Worm (Caenorhabditis elegans) whole organism, midembryonic: ENCODE results near the gene ZK353.4.

Experiments
- T22C8.4 ChIP-seq: fragments of 200-800 bp; sonication (Bioruptor generic); IDR thresholded peaks from 2 replicates; pipeline ENCODE4 v1.3.6; 2022; ENCODE audit warnings: missing genetic modification characterization, missing compliant biosample characterization
- cog-1 ChIP-seq: sonication (generic microtip); optimal IDR thresholded peaks from 2 replicates; lab custom pipeline; 2016; ENCODE audit warnings: missing genetic modification characterization, missing compliant biosample characterization
- flt-1 ChIP-seq: fragments of 200-800 bp; sonication (Bioruptor generic); IDR thresholded peaks from 2 replicates; pipeline ENCODE4 v1.3.6; 2022; ENCODE audit warnings: missing genetic modification characterization, missing compliant biosample characterization
- klf-2 ChIP-seq: fragments of 200-800 bp; sonication (Bioruptor generic); conservative IDR thresholded peaks from 2 replicates; pipeline ENCODE4 v1.3.6; 2022; ENCODE audit warnings: missing genetic modification reagents, missing genetic modification characterization, missing compliant biosample characterization
- med-1 ChIP-seq: sonication (generic microtip); optimal IDR thresholded peaks from 2 replicates; lab custom pipeline; 2017; ENCODE audit warnings: missing genetic modification characterization, mild to moderate bottlenecking, missing compliant biosample characterization, antibody characterized with exemption, missing genetic modification reagents; ENCODE audit not compliant: insufficient read depth
- ref-1 ChIP-seq: fragments of 200-800 bp; sonication (Bioruptor generic); conservative IDR thresholded peaks from 2 replicates; pipeline ENCODE4 v1.3.6; 2022; ENCODE audit warnings: missing genetic modification reagents, missing genetic modification characterization, missing compliant biosample characterization
- tab-1 ChIP-seq: fragments of 200-800 bp; sonication (Bioruptor generic); IDR thresholded peaks from 2 replicates; pipeline ENCODE4 v1.3.6; 2022; ENCODE audit warnings: missing genetic modification characterization, missing compliant biosample characterization
- ztf-23 ChIP-seq: fragments of 200-800 bp; sonication (Bioruptor generic); IDR thresholded peaks from 2 replicates; pipeline ENCODE4 v1.3.6; 2022; ENCODE audit warnings: missing genetic modification reagents, missing genetic modification characterization, missing compliant biosample characterization
- ztf-29 ChIP-seq: fragments of 200-800 bp; sonication (Bioruptor generic); IDR thresholded peaks from 2 replicates; pipeline ENCODE4 v1.3.6; 2022; ENCODE audit warnings: missing genetic modification reagents, missing genetic modification characterization, missing compliant biosample characterization

The ZK353.4 gene

DNA sequence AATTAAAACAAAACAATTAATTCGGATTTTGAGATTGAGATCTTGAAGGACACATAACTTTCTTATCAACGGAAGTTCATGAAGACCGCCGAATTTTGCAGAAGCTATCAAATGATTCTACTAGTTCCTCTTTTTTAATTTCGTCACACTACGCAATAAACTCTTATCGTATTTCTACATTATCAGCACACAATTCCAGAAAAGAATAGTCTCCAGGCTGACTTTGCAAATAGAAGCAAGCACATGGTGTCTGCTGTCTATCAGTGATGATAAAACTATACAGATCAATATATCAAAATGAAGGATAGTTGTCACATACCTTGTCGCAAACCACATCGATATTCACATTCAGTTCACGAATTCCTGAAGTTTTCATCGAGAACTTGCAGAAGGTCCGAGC, 11.0 kb upstream of the ZK353.4 start:
- no peak for TF ChIP-seq ztf-23 (GFP tag; lab: Robert Waterston, UW)
- no peak for TF ChIP-seq cog-1 (tag; lab: Kevin White, UChicago)
- TF ChIP-seq ref-1 (GFP tag; lab: Robert Waterston, UW) = no peak
- TF ChIP-seq tab-1 (GFP tag; lab: Robert Waterston, UW) = no peak

DNA sequence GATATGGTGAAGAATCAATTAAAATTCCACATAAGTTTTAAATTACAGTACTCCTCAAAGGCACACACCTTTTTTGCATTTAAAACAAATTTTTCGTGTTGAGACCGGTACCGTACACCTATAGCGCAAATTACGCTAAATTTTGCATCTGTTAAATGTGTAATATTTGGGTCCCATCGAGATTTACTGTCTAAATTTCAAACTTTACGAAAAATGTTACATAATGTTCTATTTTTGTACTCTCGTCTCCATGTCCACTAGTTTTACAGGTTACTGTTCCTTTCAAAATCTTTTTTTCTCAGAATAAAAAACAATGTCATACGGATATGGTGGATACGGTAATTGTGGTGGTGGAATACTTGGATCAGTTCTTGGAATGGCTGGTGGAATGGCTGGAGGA, 9.0 kb upstream of the ZK353.4 start, which contains the start of gene ZK353.2:
TSS of gene ZK353.2 (plus strand) at position 301 of the 400 bp plus-strand sequence.
- no peak for TF ChIP-seq cog-1 (tag; lab: Kevin White, UChicago)
- no peak for TF ChIP-seq ztf-23 (GFP tag; lab: Robert Waterston, UW)
- TF ChIP-seq klf-2 (GFP tag; lab: Robert Waterston, UW) = no peak
- no peak for TF ChIP-seq tab-1 (GFP tag; lab: Robert Waterston, UW)
- no peak for TF ChIP-seq ztf-29 (GFP tag; lab: Robert Waterston, UW)
- TF ChIP-seq med-1 (GFP tag; lab: Kevin White, UChicago) = no peak
- no peak for TF ChIP-seq ref-1 (GFP tag; lab: Robert Waterston, UW)

DNA sequence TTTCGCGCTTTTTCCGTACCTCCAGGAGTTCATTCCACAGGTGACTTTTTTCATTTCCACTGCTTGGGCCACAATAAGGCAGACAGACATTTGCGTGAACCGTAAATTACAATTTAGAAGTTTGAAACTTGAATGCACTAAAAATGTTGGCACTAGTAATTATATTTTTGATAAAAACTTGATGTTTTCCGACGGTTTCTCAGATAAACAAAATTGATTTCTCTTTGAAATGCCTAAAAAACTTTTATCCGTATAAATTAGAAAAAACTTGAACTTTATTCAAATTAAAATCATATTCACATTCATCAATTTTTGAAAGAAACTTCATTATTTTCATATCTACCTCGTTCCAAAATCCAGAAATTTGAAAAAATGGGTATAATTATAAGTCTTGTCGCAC, 6.2 kb upstream of the ZK353.4 start, which contains the start of gene ZK353.3:
TSS of gene ZK353.3 (plus strand) at position 301 of the 400 bp plus-strand sequence.
- TF ChIP-seq cog-1 (tag; lab: Kevin White, UChicago) (no peak), ztf-23 (GFP tag; lab: Robert Waterston, UW) (no peak), flt-1 (GFP tag; lab: Robert Waterston, UW) (no peak), med-1 (GFP tag; lab: Kevin White, UChicago) (no peak), klf-2 (GFP tag; lab: Robert Waterston, UW) (no peak), T22C8.4 (GFP tag; lab: Robert Waterston, UW) (no peak), tab-1 (GFP tag; lab: Robert Waterston, UW) (no peak), ztf-29 (GFP tag; lab: Robert Waterston, UW) (no peak), ref-1 (GFP tag; lab: Robert Waterston, UW) (no peak)

DNA sequence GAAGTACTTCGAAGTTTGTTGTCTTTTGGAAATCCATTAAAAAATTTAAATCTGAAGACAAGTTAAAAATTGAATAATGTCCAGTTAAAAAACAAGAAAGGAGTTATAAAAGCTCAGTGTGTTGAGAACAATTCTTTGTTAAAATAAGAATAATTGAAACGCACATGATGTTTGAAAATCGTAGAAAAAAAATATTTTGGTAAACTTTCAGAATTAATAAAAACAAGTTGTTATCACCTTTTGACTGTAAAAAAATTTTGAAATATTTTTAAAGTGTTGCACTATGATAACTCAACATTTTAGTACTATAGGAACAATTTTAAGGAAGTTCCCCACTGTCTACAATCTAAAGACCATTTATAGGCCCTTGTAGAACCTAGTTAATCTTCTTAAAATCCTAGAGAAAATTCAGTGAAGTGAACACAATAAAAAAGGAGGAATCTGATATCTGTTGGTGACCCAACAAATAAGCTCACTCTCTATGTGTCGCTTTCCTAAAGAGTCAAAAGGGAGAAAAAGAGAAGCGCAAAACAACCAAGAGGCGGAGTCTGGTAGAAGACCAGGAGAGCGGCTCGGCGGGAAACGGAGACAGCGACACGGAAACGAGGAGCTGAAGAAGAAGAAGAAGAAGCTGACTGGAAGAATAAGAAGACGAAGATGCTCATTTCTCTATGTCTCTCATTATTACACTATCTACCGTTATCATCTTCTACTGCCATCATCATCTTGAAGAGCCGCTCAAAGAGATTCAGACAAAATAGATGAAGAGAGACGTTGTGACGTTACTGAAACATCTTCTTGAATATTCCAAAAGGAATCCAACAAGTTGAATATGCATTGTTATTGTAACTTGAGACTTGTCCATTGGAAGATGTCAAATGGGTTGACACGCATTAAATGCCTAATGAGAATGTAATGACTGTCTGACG, 5.2 kb upstream of the ZK353.4 start, which contains the start of gene ZK353.10:
TSS of gene ZK353.10 (minus strand) at position 51 of the 929 bp plus-strand sequence.
- no peak for TF ChIP-seq ztf-23 (GFP tag; lab: Robert Waterston, UW)

DNA sequence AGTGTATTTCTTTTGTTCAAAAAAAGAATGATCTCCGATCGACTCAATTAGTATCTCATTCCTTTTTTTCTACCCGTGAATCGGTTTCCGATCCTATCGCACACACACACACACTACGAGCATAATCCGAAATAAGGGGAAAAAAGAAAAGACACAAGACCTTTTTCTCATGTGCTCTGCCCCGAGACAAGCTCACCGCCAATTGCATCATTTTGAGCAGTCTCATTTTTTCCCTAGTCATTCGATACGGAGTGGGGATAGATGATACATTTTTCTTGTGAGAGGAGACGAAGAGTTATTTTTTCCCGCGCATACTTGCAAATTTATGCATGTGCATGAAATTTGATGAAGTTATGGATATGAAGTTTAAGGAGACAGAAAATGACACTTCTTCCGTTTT, 2.9 kb upstream of the ZK353.4 start:
- no peak for TF ChIP-seq ztf-29 (GFP tag; lab: Robert Waterston, UW)
- no peak for TF ChIP-seq T22C8.4 (GFP tag; lab: Robert Waterston, UW)
- TF ChIP-seq cog-1 (tag; lab: Kevin White, UChicago) = no peak
- no peak for TF ChIP-seq tab-1 (GFP tag; lab: Robert Waterston, UW)
- TF ChIP-seq med-1 (GFP tag; lab: Kevin White, UChicago) = no peak

DNA sequence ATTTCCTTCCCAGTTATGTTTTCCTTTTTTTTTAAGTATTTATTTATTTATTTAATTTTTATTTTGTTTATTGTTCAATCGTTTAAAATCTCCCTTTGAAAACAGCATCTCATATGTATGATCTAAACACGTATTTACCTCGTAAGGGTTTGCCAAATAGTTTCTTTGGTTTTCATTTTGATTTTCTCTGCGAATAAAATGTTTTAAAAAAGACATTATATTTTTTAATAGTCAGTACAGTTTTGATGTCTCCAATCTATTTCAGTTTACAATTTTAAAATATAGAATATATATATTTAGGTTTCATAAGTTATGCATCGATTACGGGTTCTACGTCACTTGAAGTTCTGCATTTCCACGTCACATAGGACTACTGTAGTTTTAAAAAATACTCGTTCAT, 8.8 kb downstream of the ZK353.4 start, which contains the start of gene R05D3.12:
TSS of gene R05D3.12 (plus strand) at position 301 of the 400 bp plus-strand sequence.
- TF ChIP-seq ref-1 (GFP tag; lab: Robert Waterston, UW) = no peak
- TF ChIP-seq cog-1 (tag; lab: Kevin White, UChicago) = no peak
- no peak for TF ChIP-seq flt-1 (GFP tag; lab: Robert Waterston, UW)
- TF ChIP-seq med-1 (GFP tag; lab: Kevin White, UChicago) = no peak
- TF ChIP-seq tab-1 (GFP tag; lab: Robert Waterston, UW) = no peak
- no peak for TF ChIP-seq ztf-23 (GFP tag; lab: Robert Waterston, UW)
- no peak for TF ChIP-seq ztf-29 (GFP tag; lab: Robert Waterston, UW)
- no peak for TF ChIP-seq klf-2 (GFP tag; lab: Robert Waterston, UW)
- TF ChIP-seq T22C8.4 (GFP tag; lab: Robert Waterston, UW) = no peak

DNA sequence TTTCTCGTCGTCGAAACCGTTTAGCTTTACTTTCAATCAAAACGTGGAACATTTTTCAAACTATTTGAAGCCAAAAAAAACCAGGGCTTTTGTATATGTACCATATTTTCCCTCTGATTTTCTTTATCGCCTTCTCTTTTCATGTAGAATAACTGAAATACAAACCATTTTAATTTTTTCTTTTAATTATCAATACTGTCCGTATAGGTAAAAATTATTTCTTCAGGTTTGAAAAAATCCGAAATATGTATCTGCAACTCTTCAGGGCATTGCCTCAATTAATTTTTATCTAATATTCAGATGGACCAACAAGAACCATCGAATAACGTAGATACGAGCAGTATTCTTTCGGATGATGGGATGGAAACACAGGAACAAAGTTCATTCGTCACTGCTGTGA, 14.4 kb downstream of the ZK353.4 start, which contains the start of gene met-2:
TSS of gene met-2 (plus strand) at position 301 of the 400 bp plus-strand sequence.
- TF ChIP-seq med-1 (GFP tag; lab: Kevin White, UChicago) (no peak), flt-1 (GFP tag; lab: Robert Waterston, UW) (no peak), ref-1 (GFP tag; lab: Robert Waterston, UW) (no peak), ztf-23 (GFP tag; lab: Robert Waterston, UW) (no peak), ztf-29 (GFP tag; lab: Robert Waterston, UW) (no peak), klf-2 (GFP tag; lab: Robert Waterston, UW) (no peak), cog-1 (tag; lab: Kevin White, UChicago) (no peak), T22C8.4 (GFP tag; lab: Robert Waterston, UW) (no peak), tab-1 (GFP tag; lab: Robert Waterston, UW) (no peak)

DNA sequence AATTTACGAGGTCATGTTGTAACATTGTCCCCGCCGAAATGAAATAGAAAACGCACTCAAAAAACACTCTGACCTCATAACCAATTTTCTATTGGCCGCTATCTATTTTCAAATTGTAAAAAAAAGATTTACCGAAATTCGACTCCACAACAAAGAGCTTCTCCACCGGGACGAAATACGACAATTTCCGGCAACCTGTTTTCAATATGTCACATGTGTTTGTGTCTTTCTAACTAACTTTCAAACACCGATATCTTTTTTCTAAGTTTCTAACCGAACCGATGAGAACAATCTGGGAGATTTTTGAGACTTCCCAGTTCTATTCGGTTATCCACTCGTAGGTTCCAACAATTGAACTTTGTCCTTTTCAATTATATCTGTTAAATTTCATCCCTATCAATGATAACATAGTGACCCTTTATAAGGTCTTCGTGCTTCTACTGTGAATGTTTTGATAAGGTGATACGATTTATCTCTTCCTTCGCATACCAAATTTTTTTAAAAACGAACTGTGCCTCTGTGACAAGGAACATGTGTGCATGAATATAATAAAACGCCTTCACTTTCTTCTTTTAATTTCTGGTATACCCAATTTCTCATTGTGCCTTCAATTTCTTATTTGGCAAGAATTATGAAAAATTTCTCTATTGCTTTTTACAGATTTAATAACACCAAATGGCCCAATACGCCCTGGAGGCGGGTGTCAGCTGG, 17.7 kb downstream of the ZK353.4 start, which contains the start of gene lmbr-1:
TSS of gene lmbr-1 (plus strand) at position 661 of the 711 bp plus-strand sequence.
- TF ChIP-seq flt-1 (GFP tag; lab: Robert Waterston, UW) = no peak
- no peak for TF ChIP-seq ref-1 (GFP tag; lab: Robert Waterston, UW)
- no peak for TF ChIP-seq T22C8.4 (GFP tag; lab: Robert Waterston, UW)

DNA sequence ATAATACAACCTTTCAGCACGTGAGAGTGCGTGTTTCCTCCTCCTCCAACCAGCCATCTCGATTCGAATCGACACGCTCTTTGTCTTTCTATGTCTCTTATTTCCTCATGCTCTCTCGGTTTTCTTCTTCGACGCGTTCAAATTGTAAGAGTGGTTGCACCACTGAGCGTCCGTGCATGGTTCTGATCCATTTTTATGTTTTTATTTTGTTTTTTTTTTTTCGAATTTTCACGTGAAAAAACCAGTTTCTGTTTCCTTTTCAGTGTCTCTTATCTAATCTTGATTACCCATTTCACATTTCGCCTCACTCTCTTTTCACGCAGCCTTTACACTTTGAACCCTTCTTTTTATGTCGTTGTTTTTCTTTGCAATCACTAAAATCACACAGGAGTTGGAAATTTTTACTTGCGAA, 18.6 kb downstream of the ZK353.4 start:
- TF ChIP-seq med-1 (GFP tag; lab: Kevin White, UChicago) (no peak), T22C8.4 (GFP tag; lab: Robert Waterston, UW) (no peak), ref-1 (GFP tag; lab: Robert Waterston, UW) (no peak), cog-1 (tag; lab: Kevin White, UChicago) (no peak), flt-1 (GFP tag; lab: Robert Waterston, UW) (no peak), ztf-29 (GFP tag; lab: Robert Waterston, UW) (no peak), tab-1 (GFP tag; lab: Robert Waterston, UW) (no peak), ztf-23 (GFP tag; lab: Robert Waterston, UW) (no peak), klf-2 (GFP tag; lab: Robert Waterston, UW) (no peak)
